Worm (Caenorhabditis elegans) whole organism, L1 larva: Measurements from ENCODE around the gene F26F4.9.
A peak's percentile ranks its signal among the peaks of the same experiment; 100 is the strongest.

Experiments used
- alr-1 ChIP-seq: fragments of 200-800 bp; sonication (Bioruptor generic); optimal IDR thresholded peaks from 2 replicates; lab custom pipeline; 2018; ENCODE audit warnings: borderline replicate concordance, mild to moderate bottlenecking, missing genetic modification characterization, missing compliant biosample characterization
- aly-2 ChIP-seq: fragments of 150-350 bp; optimal IDR thresholded peaks from 2 replicates; lab custom pipeline; 2014; ENCODE audit warnings: missing biosample characterization, missing genetic modification characterization
- blmp-1 ChIP-seq: fragments of 150-350 bp; optimal IDR thresholded peaks from 2 replicates; lab custom pipeline; 2014; ENCODE audit warnings: missing biosample characterization, missing genetic modification characterization
- ces-1 ChIP-seq: fragments of 150-350 bp; optimal IDR thresholded peaks from 2 replicates; lab custom pipeline; 2014; ENCODE audit warnings: missing biosample characterization, missing genetic modification reagents, missing genetic modification characterization
- dpl-1 ChIP-seq, 3 experiments: fragments of 150-350 bp in 2 of 3; sonication (generic microtip) in 1 of 3; optimal IDR thresholded peaks; 2 replicates each; lab custom pipeline; 2014 to 2017; ENCODE audit warnings: missing biosample characterization in 3 of 3, missing genetic modification characterization in 3 of 3, missing genetic modification reagents in 3 of 3
- elt-3 ChIP-seq, 6 experiments: fragments of 150-350 bp in 1 of 6; sonication (generic microtip); optimal IDR thresholded peaks; 2 replicates each; lab custom pipeline; 2017 to 2018; ENCODE audit warnings: missing biosample characterization in 6 of 6, missing genetic modification characterization in 6 of 6, inconsistent platforms in 1 of 6
- hpl-2 ChIP-seq: fragments of 150-350 bp; optimal IDR thresholded peaks from 2 replicates; lab custom pipeline; 2014; ENCODE audit warnings: missing biosample characterization, missing genetic modification reagents, missing genetic modification characterization
- irx-1 ChIP-seq: sonication (generic microtip); optimal IDR thresholded peaks from 2 replicates; lab custom pipeline; 2016; ENCODE audit warnings: missing genetic modification characterization, missing compliant biosample characterization
- lin-39 ChIP-seq: fragments of 150-350 bp; optimal IDR thresholded peaks from 2 replicates; lab custom pipeline; 2014; ENCODE audit warnings: missing biosample characterization, missing genetic modification reagents, missing genetic modification characterization
- lsy-2 ChIP-seq, 2 experiments: fragments of 150-350 bp; optimal IDR thresholded peaks; 2 replicates each; lab custom pipeline; 2014; ENCODE audit warnings: missing biosample characterization in 2 of 2, missing genetic modification characterization in 2 of 2
- snpc-4 ChIP-seq: fragments of 150-350 bp; optimal IDR thresholded peaks from 2 replicates; lab custom pipeline; 2014; ENCODE audit warnings: missing biosample characterization, missing genetic modification characterization
- sox-4 ChIP-seq: sonication (generic microtip); optimal IDR thresholded peaks from 2 replicates; lab custom pipeline; 2016; ENCODE audit warnings: missing genetic modification characterization, missing compliant biosample characterization
- unc-130 ChIP-seq: fragments of 150-350 bp; optimal IDR thresholded peaks from 2 replicates; lab custom pipeline; 2017; ENCODE audit warnings: missing biosample characterization, missing genetic modification characterization, inconsistent platforms
- zip-4 ChIP-seq: fragments of 200-800 bp; sonication (Bioruptor generic); optimal IDR thresholded peaks from 2 replicates; lab custom pipeline; 2018; ENCODE audit warnings: mild to moderate bottlenecking, missing genetic modification characterization, moderate library complexity, missing compliant biosample characterization

DNA sequence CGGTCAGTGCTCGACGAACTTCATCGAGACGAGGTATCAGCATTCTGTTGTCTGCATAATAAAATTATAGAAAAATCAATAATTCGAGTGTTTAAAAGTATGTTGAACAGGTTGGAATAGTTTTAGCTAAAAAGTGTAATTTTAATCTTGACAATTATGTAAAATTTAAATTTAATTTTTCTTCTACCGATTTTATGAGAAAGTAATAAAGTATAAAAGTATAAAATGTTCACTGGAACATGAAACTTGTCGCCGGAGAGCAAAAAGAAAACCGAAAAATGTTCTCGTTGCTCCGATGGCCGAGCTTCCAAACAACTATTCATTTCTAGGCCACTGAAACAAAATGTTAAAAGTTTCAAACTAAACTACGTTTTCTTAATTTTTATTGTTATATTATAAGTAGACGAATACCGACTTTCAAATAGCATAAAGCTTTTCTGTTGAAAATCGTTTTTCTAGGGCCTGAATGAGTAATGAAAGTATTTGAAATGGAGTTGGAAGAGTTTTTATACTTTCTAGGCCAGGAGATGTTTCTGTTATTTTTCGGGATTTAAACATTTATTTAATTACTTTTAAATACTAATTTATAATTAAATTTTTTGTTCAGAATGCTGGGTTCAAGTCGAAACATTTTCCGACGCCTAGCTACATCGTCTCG is 50.4 kb downstream of the F26F4.9 start, which contains the start of the genes C35D10.10 and C35D10.5:
- TF ChIP-seq hpl-2 (no peak), elt-3 (tag; optimal IDR thresholded peaks at IDR 0.05; lab: Kevin White, UChicago) (no peak), aly-2 (tag; lab: Kevin White, UChicago) (no peak), irx-1 (tag; lab: Kevin White, UChicago) (peak; percentile 33), lin-39 (tag; lab: Kevin White, UChicago) (no peak), zip-4 (GFP tag; lab: Kevin White, UChicago) (no peak), alr-1 (tag; lab: Kevin White, UChicago) (no peak), lsy-2 (tag; optimal IDR thresholded peaks at IDR 0.05; lab: Kevin White, UChicago) (peak in 1 of 2 experiments; percentile 35), snpc-4 (tag; lab: Kevin White, UChicago) (no peak), sox-4 (tag; lab: Kevin White, UChicago) (no peak), dpl-1 (GFP tag; optimal IDR thresholded peaks at IDR 0.05; lab: Kevin White, UChicago) (peak in 2 of 3 experiments; percentile 4 to 17), unc-130 (tag; lab: Kevin White, UChicago) (no peak), blmp-1 (tag; lab: Kevin White, UChicago) (no peak), ces-1 (no peak)
